Fruit fly (Drosophila melanogaster) whole organism, embryonic: ENCODE data around the gene dpr3.

Source experiments
- Awh ChIP-seq: fragments of 200-800 bp; sonication (Bioruptor generic); IDR thresholded peaks from 2 replicates; pipeline ENCODE4, ENCODE4 v1.3.6; 2022; ENCODE audit warnings: missing biosample characterization, missing genetic modification characterization
- CG10366 ChIP-seq: fragments of 200-800 bp; sonication (Bioruptor generic); IDR thresholded peaks from 2 replicates; pipeline ENCODE4 v1.3.6; 2022; ENCODE audit warnings: missing biosample characterization, missing genetic modification characterization
- CG10543 ChIP-seq: fragments of 200-800 bp; sonication (Bioruptor generic); optimal IDR thresholded peaks from 3 replicates; lab custom pipeline; 2017; ENCODE audit warnings: missing biosample characterization, mild to moderate bottlenecking, missing genetic modification characterization, moderate library complexity
- CG11695 ChIP-seq: fragments of 200-800 bp; sonication (Bioruptor generic); IDR thresholded peaks from 3 replicates; pipeline ENCODE4 v1.3.6; 2022; ENCODE audit warnings: missing biosample characterization, missing genetic modification characterization
- CG12071 ChIP-seq: fragments of 200-800 bp; sonication (Bioruptor generic); optimal IDR thresholded peaks from 3 replicates; lab custom pipeline; 2018; ENCODE audit warnings: missing biosample characterization, mild to moderate bottlenecking, missing genetic modification characterization
- CG13424 ChIP-seq: fragments of 200-800 bp; sonication (Bioruptor generic); optimal IDR thresholded peaks from 2 replicates; lab custom pipeline; 2019; ENCODE audit warnings: missing biosample characterization, mild to moderate bottlenecking, missing genetic modification characterization, moderate library complexity
- CG13894 ChIP-seq: fragments of 200-800 bp; sonication (Bioruptor generic); optimal IDR thresholded peaks from 3 replicates; lab custom pipeline; 2018; ENCODE audit warnings: missing biosample characterization, mild to moderate bottlenecking, missing genetic modification characterization, moderate library complexity
- CG15073 ChIP-seq: fragments of 200-800 bp; sonication (Bioruptor generic); optimal IDR thresholded peaks from 2 replicates; lab custom pipeline; 2016; ENCODE audit warnings: missing biosample characterization, missing genetic modification characterization
- CG15479 ChIP-seq: fragments of 200-800 bp; sonication (Bioruptor generic); optimal IDR thresholded peaks from 3 replicates; lab custom pipeline; 2019; ENCODE audit warnings: missing biosample characterization, mild to moderate bottlenecking, missing genetic modification characterization, moderate library complexity
- CG1647 ChIP-seq: fragments of 200-800 bp; sonication (Bioruptor generic); optimal IDR thresholded peaks from 3 replicates; lab custom pipeline; 2016; ENCODE audit warnings: missing biosample characterization, missing genetic modification characterization
- CG16813 ChIP-seq: fragments of 200-800 bp; sonication (Bioruptor generic); IDR thresholded peaks from 3 replicates; pipeline ENCODE4 v1.3.6; 2022; ENCODE audit warnings: missing biosample characterization, missing genetic modification characterization; ENCODE audit not compliant: partially characterized antibody
- CG2120 ChIP-seq: fragments of 200-800 bp; sonication (Bioruptor generic); optimal IDR thresholded peaks from 3 replicates; lab custom pipeline; 2016; ENCODE audit warnings: missing biosample characterization, missing genetic modification characterization
- CG3065 ChIP-seq: fragments of 200-800 bp; sonication (Bioruptor generic); optimal IDR thresholded peaks from 2 replicates; lab custom pipeline; 2016; ENCODE audit warnings: missing biosample characterization, missing genetic modification characterization
- CG3407 ChIP-seq: fragments of 200-800 bp; sonication (Bioruptor generic); optimal IDR thresholded peaks from 2 replicates; lab custom pipeline; 2018; ENCODE audit warnings: missing biosample characterization, mild to moderate bottlenecking, missing genetic modification characterization
- CG3838 ChIP-seq: fragments of 200-800 bp; sonication (Bioruptor generic); optimal IDR thresholded peaks from 3 replicates; lab custom pipeline; 2016; ENCODE audit warnings: missing biosample characterization, missing genetic modification characterization
- CG4328 ChIP-seq: fragments of 200-800 bp; sonication (Bioruptor generic); optimal IDR thresholded peaks from 3 replicates; lab custom pipeline; 2017; ENCODE audit warnings: missing biosample characterization, missing genetic modification reagents, missing genetic modification characterization
- CG4424 ChIP-seq: fragments of 200-800 bp; sonication (Bioruptor generic); optimal IDR thresholded peaks from 3 replicates; lab custom pipeline; 2016; ENCODE audit warnings: missing biosample characterization, missing genetic modification characterization
- CG6791 ChIP-seq: fragments of 200-800 bp; sonication (Bioruptor generic); IDR thresholded peaks from 3 replicates; pipeline ENCODE4 v1.3.6; 2022; ENCODE audit warnings: missing biosample characterization, missing genetic modification characterization; ENCODE audit not compliant: partially characterized antibody
- CG7271 ChIP-seq: fragments of 200-800 bp; sonication (Bioruptor generic); optimal IDR thresholded peaks from 2 replicates; lab custom pipeline; 2018; ENCODE audit warnings: missing biosample characterization, mild to moderate bottlenecking, missing genetic modification characterization, moderate library complexity
- CG7372 ChIP-seq: fragments of 200-800 bp; sonication (Bioruptor generic); IDR thresholded peaks from 2 replicates; pipeline ENCODE4 v1.3.6; 2022; ENCODE audit warnings: missing biosample characterization, missing genetic modification characterization
- CG9437 ChIP-seq: fragments of 200-800 bp; sonication (Bioruptor generic); optimal IDR thresholded peaks from 2 replicates; lab custom pipeline; 2018; ENCODE audit warnings: missing biosample characterization, mild to moderate bottlenecking, missing genetic modification characterization
- Dip3 ChIP-seq: fragments of 200-800 bp; sonication (Bioruptor generic); optimal IDR thresholded peaks from 3 replicates; lab custom pipeline; 2016; ENCODE audit warnings: missing biosample characterization, missing genetic modification characterization
- Elba2 ChIP-seq: fragments of 200-800 bp; sonication (Bioruptor generic); optimal IDR thresholded peaks from 3 replicates; lab custom pipeline; 2016; ENCODE audit warnings: missing biosample characterization, missing genetic modification characterization
- Fer1 ChIP-seq: fragments of 200-800 bp; sonication (Bioruptor generic); optimal IDR thresholded peaks from 2 replicates; lab custom pipeline; 2017; ENCODE audit warnings: missing biosample characterization, mild to moderate bottlenecking, missing genetic modification characterization
- Hey ChIP-seq: fragments of 200-800 bp; sonication (Bioruptor generic); optimal IDR thresholded peaks from 3 replicates; lab custom pipeline; 2018; ENCODE audit warnings: missing biosample characterization, mild to moderate bottlenecking, missing genetic modification characterization
- Hsf ChIP-seq: fragments of 200-800 bp; sonication (Bioruptor generic); optimal IDR thresholded peaks from 3 replicates; lab custom pipeline; 2016; ENCODE audit warnings: missing biosample characterization, missing genetic modification characterization
- Jarid2 ChIP-seq: fragments of 200-800 bp; sonication (Bioruptor generic); optimal IDR thresholded peaks from 3 replicates; lab custom pipeline; 2017; ENCODE audit warnings: mild to moderate bottlenecking, missing biosample characterization, missing genetic modification reagents, missing genetic modification characterization
- Med ChIP-seq: fragments of 200-800 bp; sonication (Bioruptor generic); peaks from one replicate; lab custom pipeline; 2016; ENCODE audit warnings: missing biosample characterization, missing genetic modification characterization, mild to moderate bottlenecking, inconsistent platforms, moderate library complexity
- Myb ChIP-seq: fragments of 200-800 bp; sonication (Bioruptor generic); optimal IDR thresholded peaks from 2 replicates; lab custom pipeline; 2016; ENCODE audit warnings: missing biosample characterization, missing genetic modification characterization
- Ptx1 ChIP-seq: fragments of 200-800 bp; sonication (Bioruptor generic); IDR thresholded peaks from 2 replicates; pipeline ENCODE4 v1.3.6; 2022; ENCODE audit warnings: missing biosample characterization, missing genetic modification characterization
- Rfx ChIP-seq: fragments of 200-800 bp; sonication (Bioruptor generic); IDR thresholded peaks from 2 replicates; pipeline ENCODE4 v1.3.6; 2022; ENCODE audit warnings: missing biosample characterization, missing genetic modification characterization
- Sry-δ ChIP-seq: fragments of 200-800 bp; sonication (Bioruptor generic); optimal IDR thresholded peaks from 2 replicates; lab custom pipeline; 2016; ENCODE audit warnings: missing biosample characterization, missing genetic modification characterization
- ab ChIP-seq: fragments of 200-800 bp; sonication (Bioruptor generic); optimal IDR thresholded peaks from 2 replicates; lab custom pipeline; 2016; ENCODE audit warnings: missing biosample characterization, missing genetic modification characterization
- ac ChIP-seq: fragments of 200-800 bp; sonication (Bioruptor generic); optimal IDR thresholded peaks from 3 replicates; lab custom pipeline; 2017; ENCODE audit warnings: missing biosample characterization, mild to moderate bottlenecking, missing genetic modification characterization
- al ChIP-seq: fragments of 200-800 bp; sonication (Bioruptor generic); IDR thresholded peaks from 2 replicates; pipeline ENCODE4 v1.3.6; 2022; ENCODE audit warnings: missing biosample characterization, missing genetic modification characterization
- danr ChIP-seq: fragments of 200-800 bp; sonication (Bioruptor generic); IDR thresholded peaks from 2 replicates; pipeline ENCODE4 v1.3.6; 2022; ENCODE audit warnings: missing biosample characterization, missing genetic modification characterization
- fd96Cb ChIP-seq: fragments of 200-800 bp; sonication (Bioruptor generic); optimal IDR thresholded peaks from 2 replicates; lab custom pipeline; 2018; ENCODE audit warnings: missing biosample characterization, mild to moderate bottlenecking, missing genetic modification characterization, moderate library complexity
- fru ChIP-seq: fragments of >200 bp; optimal IDR thresholded peaks from 2 replicates; lab custom pipeline; 2017
- ftz-f1 ChIP-seq: fragments of 200-800 bp; sonication (Bioruptor generic); optimal IDR thresholded peaks from 2 replicates; lab custom pipeline; 2016; ENCODE audit warnings: missing biosample characterization, missing genetic modification characterization
- gt ChIP-seq: fragments of 200-800 bp; sonication (Bioruptor generic); IDR thresholded peaks from 2 replicates; pipeline ENCODE4 v1.3.6; 2022; ENCODE audit warnings: missing biosample characterization, missing genetic modification characterization
- kni ChIP-seq: fragments of 200-800 bp; sonication (Bioruptor generic); optimal IDR thresholded peaks from 3 replicates; lab custom pipeline; 2017; ENCODE audit warnings: mild to moderate bottlenecking, missing biosample characterization, missing genetic modification reagents, missing genetic modification characterization
- lilli ChIP-seq: fragments of 200-800 bp; sonication (Bioruptor generic); optimal IDR thresholded peaks from 3 replicates; lab custom pipeline; 2016; ENCODE audit warnings: missing biosample characterization, missing genetic modification characterization
- mam ChIP-seq: fragments of 200-800 bp; sonication (Bioruptor generic); optimal IDR thresholded peaks from 3 replicates; lab custom pipeline; 2016; ENCODE audit warnings: missing biosample characterization, missing genetic modification characterization
- odd ChIP-seq: fragments of 200-800 bp; sonication (Bioruptor generic); optimal IDR thresholded peaks from 2 replicates; lab custom pipeline; 2017; ENCODE audit warnings: missing biosample characterization, mild to moderate bottlenecking, missing genetic modification characterization
- phol ChIP-seq: fragments of 200-800 bp; sonication (Bioruptor generic); optimal IDR thresholded peaks from 3 replicates; lab custom pipeline; 2018; ENCODE audit warnings: missing biosample characterization, mild to moderate bottlenecking, missing genetic modification characterization, moderate library complexity
- ro ChIP-seq: fragments of 200-800 bp; sonication (Bioruptor generic); IDR thresholded peaks from 2 replicates; pipeline ENCODE4 v1.3.6; 2022; ENCODE audit warnings: missing biosample characterization, missing genetic modification characterization
- shn ChIP-seq: fragments of 200-800 bp; sonication (Bioruptor generic); optimal IDR thresholded peaks from 3 replicates; lab custom pipeline; 2016; ENCODE audit warnings: missing biosample characterization, missing genetic modification characterization
- slbo ChIP-seq: fragments of 200-800 bp; sonication (Bioruptor generic); IDR thresholded peaks from 2 replicates; pipeline ENCODE4 v1.3.6; 2022; ENCODE audit warnings: missing biosample characterization, missing genetic modification characterization
- slp2 ChIP-seq: fragments of 200-800 bp; sonication (Bioruptor generic); optimal IDR thresholded peaks from 2 replicates; lab custom pipeline; 2016; ENCODE audit warnings: missing biosample characterization, missing genetic modification characterization
- sna ChIP-seq: fragments of 200-800 bp; sonication (Bioruptor generic); IDR thresholded peaks from 2 replicates; pipeline ENCODE4 v1.3.6; 2022; ENCODE audit warnings: missing biosample characterization, missing genetic modification characterization; ENCODE audit not compliant: partially characterized antibody
- wdn ChIP-seq: fragments of 200-800 bp; sonication (Bioruptor generic); IDR thresholded peaks from 2 replicates; pipeline ENCODE4 v1.3.6; 2022; ENCODE audit warnings: missing biosample characterization, missing genetic modification characterization
- zen ChIP-seq: fragments of 200-800 bp; sonication (Bioruptor generic); optimal IDR thresholded peaks from 3 replicates; lab custom pipeline; 2018; ENCODE audit warnings: missing biosample characterization, mild to moderate bottlenecking, missing genetic modification characterization, moderate library complexity

Gene dpr3

dm6 chr2L:2147208-2147607 lies 37.5 kb upstream of the dpr3 start, which contains the start of the genes CG11723 and Tbcd (continued):
- no peak for TF ChIP-seq odd (GFP tag; lab: Kevin White, UChicago)
- peak; percentile 79 for TF ChIP-seq Myb
- TF ChIP-seq zen (tag; lab: Kevin White, UChicago) = peak; percentile 85
- peak; percentile 95 for TF ChIP-seq Ptx1 (GFP tag; lab: Robert Waterston, UW)
- peak; percentile 25 for TF ChIP-seq CG3838 (GFP tag; lab: Kevin White, UChicago)
- peak; percentile 77 for TF ChIP-seq danr (GFP tag; lab: Robert Waterston, UW)
- TF ChIP-seq mam (GFP tag; lab: Kevin White, UChicago) = peak; percentile 92
- TF ChIP-seq Awh (GFP tag; lab: Robert Waterston, UW) = peak; percentile 93
- peak; percentile 84 for TF ChIP-seq fd96Cb (tag; lab: Kevin White, UChicago)
- peak; percentile 17; the same call in 1 of the 3 replicates for TF ChIP-seq CG16813 (GFP tag; lab: Robert Waterston, UW)
- peak; percentile 84 for TF ChIP-seq Fer1 (GFP tag; lab: Kevin White, UChicago)
- TF ChIP-seq CG2120 (GFP tag; lab: Kevin White, UChicago) = peak; percentile 92
- TF ChIP-seq Elba2 = peak; percentile 28
- no peak for TF ChIP-seq CG15479 (GFP tag; lab: Kevin White, UChicago)
- TF ChIP-seq ab = peak; percentile 60
- no peak for TF ChIP-seq Hey (tag; lab: Kevin White, UChicago)
- TF ChIP-seq fru = no peak
- TF ChIP-seq CG13424 (tag; lab: Kevin White, UChicago) = peak; percentile 92
- TF ChIP-seq sna = peak; percentile 50; the same call in 1 of the 2 replicates
- peak; percentile 50 for TF ChIP-seq ac
- no peak for TF ChIP-seq Jarid2 (GFP tag; lab: Kevin White, UChicago)
- peak; percentile 93 for TF ChIP-seq lilli
- TF ChIP-seq slp2 (GFP tag; lab: Kevin White, UChicago) = peak; percentile 77
- TF ChIP-seq CG4328 (GFP tag; lab: Kevin White, UChicago) = no peak
- no peak for TF ChIP-seq CG15073 (GFP tag; lab: Kevin White, UChicago)
- peak; percentile 91 for TF ChIP-seq Hsf (GFP tag; lab: Kevin White, UChicago)
- peak; percentile 53 for TF ChIP-seq Sry-δ (GFP tag; lab: Kevin White, UChicago)
- TF ChIP-seq CG3407 = no peak
- peak; percentile 90 for TF ChIP-seq phol (tag; lab: Kevin White, UChicago)
- TF ChIP-seq Med = peak; percentile 97
- no peak for TF ChIP-seq CG13894 (tag; lab: Kevin White, UChicago)
- peak; percentile 75 for TF ChIP-seq gt (GFP tag; lab: Robert Waterston, UW)
- peak; percentile 42; the same call in 1 of the 3 replicates for TF ChIP-seq CG6791 (GFP tag; lab: Robert Waterston, UW)
- TF ChIP-seq CG4424 = peak; percentile 82
- peak; percentile 12 for TF ChIP-seq ftz-f1 (GFP tag; lab: Kevin White, UChicago)
- peak; percentile 95 for TF ChIP-seq CG10366 (GFP tag; lab: Robert Waterston, UW)
- TF ChIP-seq Rfx (GFP tag; lab: Robert Waterston, UW) = peak; percentile 95
- peak; percentile 91 for TF ChIP-seq CG7372
- TF ChIP-seq ro (GFP tag; lab: Robert Waterston, UW) = peak; percentile 83
- TF ChIP-seq shn (GFP tag; lab: Kevin White, UChicago) = peak; percentile 87
- peak; percentile 84 for TF ChIP-seq wdn (GFP tag; lab: Robert Waterston, UW)
- peak; percentile 72 for TF ChIP-seq CG1647
- no peak for TF ChIP-seq CG12071 (GFP tag; lab: Kevin White, UChicago)
- peak; percentile 73 for TF ChIP-seq CG9437 (GFP tag; lab: Kevin White, UChicago)
- TF ChIP-seq slbo (GFP tag; lab: Robert Waterston, UW) = peak; percentile 93
- peak; percentile 83 for TF ChIP-seq Dip3 (GFP tag; lab: Kevin White, UChicago)
- TF ChIP-seq CG10543 (GFP tag; lab: Kevin White, UChicago) = no peak
- TF ChIP-seq al = peak; percentile 84
- peak; percentile 56 for TF ChIP-seq CG7271 (tag; lab: Kevin White, UChicago)
- peak; percentile 93 for TF ChIP-seq CG11695 (GFP tag; lab: Robert Waterston, UW)
- no peak for TF ChIP-seq kni (GFP tag; lab: Kevin White, UChicago)
- peak; percentile 61 for TF ChIP-seq CG3065
